Worm (Caenorhabditis elegans) whole organism, L1 larva: ENCODE results near the gene eppl-1.

Experiments
- C16A3.4 ChIP-seq: fragments of 150-350 bp; optimal IDR thresholded peaks from 2 replicates; lab custom pipeline; 2014; ENCODE audit warnings: missing biosample characterization, missing genetic modification characterization
- aha-1 ChIP-seq: fragments of 150-350 bp; optimal IDR thresholded peaks from 2 replicates; lab custom pipeline; 2014; ENCODE audit warnings: missing biosample characterization, missing genetic modification characterization
- alr-1 ChIP-seq: fragments of 200-800 bp; sonication (Bioruptor generic); optimal IDR thresholded peaks from 2 replicates; lab custom pipeline; 2018; ENCODE audit warnings: borderline replicate concordance, mild to moderate bottlenecking, missing genetic modification characterization, missing compliant biosample characterization
- aly-2 ChIP-seq: fragments of 150-350 bp; optimal IDR thresholded peaks from 2 replicates; lab custom pipeline; 2014; ENCODE audit warnings: missing biosample characterization, missing genetic modification characterization
- blmp-1 ChIP-seq: fragments of 150-350 bp; optimal IDR thresholded peaks from 2 replicates; lab custom pipeline; 2014; ENCODE audit warnings: missing biosample characterization, missing genetic modification characterization
- ceh-8 ChIP-seq: fragments of 200-800 bp; sonication (Bioruptor generic); optimal IDR thresholded peaks from 2 replicates; lab custom pipeline; 2018; ENCODE audit warnings: mild to moderate bottlenecking, missing genetic modification characterization, moderate library complexity, missing compliant biosample characterization
- ceh-82 ChIP-seq, 3 experiments: fragments of 150-350 bp in 1 of 3; sonication (generic microtip) in 2 of 3; optimal IDR thresholded peaks; 2 replicates each; lab custom pipeline; 2014 to 2017; ENCODE audit warnings: missing biosample characterization in 3 of 3, missing genetic modification characterization in 3 of 3
- ceh-90 ChIP-seq: sonication (generic microtip); optimal IDR thresholded peaks from 2 replicates; lab custom pipeline; 2016; ENCODE audit warnings: missing genetic modification characterization, missing compliant biosample characterization
- ces-1 ChIP-seq: fragments of 150-350 bp; optimal IDR thresholded peaks from 2 replicates; lab custom pipeline; 2014; ENCODE audit warnings: missing biosample characterization, missing genetic modification reagents, missing genetic modification characterization
- dsc-1 ChIP-seq: sonication (generic microtip); optimal IDR thresholded peaks from 2 replicates; lab custom pipeline; 2016; ENCODE audit warnings: mild to moderate bottlenecking, missing genetic modification characterization, missing compliant biosample characterization
- efl-1 ChIP-seq, 4 experiments: fragments of 150-350 bp; optimal IDR thresholded peaks in 3 of 4; peaks in 1 of 4; 1 replicate in 1 of 4; 2 replicates in 3 of 4; lab custom pipeline; 2014; ENCODE audit warnings: missing biosample characterization in 2 of 4, missing genetic modification characterization in 2 of 4, missing genetic modification reagents in 2 of 4
- elt-2 ChIP-seq: sonication (generic microtip); optimal IDR thresholded peaks from 2 replicates; lab custom pipeline; 2016; ENCODE audit warnings: missing genetic modification characterization, mild to moderate bottlenecking, inconsistent platforms, missing compliant biosample characterization, missing genetic modification reagents
- elt-3 ChIP-seq, 6 experiments: fragments of 150-350 bp in 1 of 6; sonication (generic microtip); optimal IDR thresholded peaks; 2 replicates each; lab custom pipeline; 2017 to 2018; ENCODE audit warnings: missing biosample characterization in 6 of 6, missing genetic modification characterization in 6 of 6, inconsistent platforms in 1 of 6
- fkh-4 ChIP-seq: sonication (generic microtip); optimal IDR thresholded peaks from 2 replicates; lab custom pipeline; 2016; ENCODE audit warnings: missing compliant biosample characterization, missing genetic modification characterization, borderline replicate concordance
- fkh-8 ChIP-seq: sonication (generic microtip); optimal IDR thresholded peaks from 2 replicates; lab custom pipeline; 2016; ENCODE audit warnings: mild to moderate bottlenecking, missing genetic modification characterization, missing compliant biosample characterization
- hlh-4 ChIP-seq: sonication (generic microtip); optimal IDR thresholded peaks from 2 replicates; lab custom pipeline; 2016; ENCODE audit warnings: mild to moderate bottlenecking, missing genetic modification characterization, missing compliant biosample characterization
- hpl-2 ChIP-seq: fragments of 150-350 bp; optimal IDR thresholded peaks from 2 replicates; lab custom pipeline; 2014; ENCODE audit warnings: missing biosample characterization, missing genetic modification reagents, missing genetic modification characterization
- lin-14 ChIP-seq: fragments of 200-800 bp; sonication (Bioruptor generic); optimal IDR thresholded peaks from 2 replicates; lab custom pipeline; 2018; ENCODE audit warnings: mild to moderate bottlenecking, missing genetic modification characterization, moderate library complexity, missing compliant biosample characterization
- lin-15B ChIP-seq: fragments of 150-350 bp; sonication (generic microtip); optimal IDR thresholded peaks from 3 replicates; lab custom pipeline; 2014; ENCODE audit warnings: missing biosample characterization, missing genetic modification characterization
- lin-35 ChIP-seq, 2 experiments: fragments of 150-350 bp; optimal IDR thresholded peaks; 2 replicates each; lab custom pipeline; 2014; ENCODE audit warnings: missing biosample characterization in 2 of 2, missing genetic modification characterization in 2 of 2, missing genetic modification reagents in 2 of 2
- lin-39 ChIP-seq: fragments of 150-350 bp; optimal IDR thresholded peaks from 2 replicates; lab custom pipeline; 2014; ENCODE audit warnings: missing biosample characterization, missing genetic modification reagents, missing genetic modification characterization
- lsy-2 ChIP-seq, 2 experiments: fragments of 150-350 bp; optimal IDR thresholded peaks; 2 replicates each; lab custom pipeline; 2014; ENCODE audit warnings: missing biosample characterization in 2 of 2, missing genetic modification characterization in 2 of 2
- mdl-1 ChIP-seq, 2 experiments: fragments of 150-350 bp; optimal IDR thresholded peaks; 2 replicates each; lab custom pipeline; 2014 to 2017; ENCODE audit warnings: missing biosample characterization in 2 of 2, missing genetic modification characterization in 2 of 2, inconsistent platforms in 1 of 2
- mef-2 ChIP-seq: fragments of 150-350 bp; optimal IDR thresholded peaks from 2 replicates; lab custom pipeline; 2014; ENCODE audit warnings: missing biosample characterization, missing genetic modification characterization
- nhr-12 ChIP-seq: sonication (generic microtip); optimal IDR thresholded peaks from 2 replicates; lab custom pipeline; 2017; ENCODE audit warnings: missing biosample characterization, missing genetic modification characterization
- nhr-19 ChIP-seq: fragments of 200-800 bp; sonication (Bioruptor generic); conservative IDR thresholded peaks from 2 replicates; pipeline ENCODE4 v1.3.6; 2022; ENCODE audit warnings: missing genetic modification characterization, missing compliant biosample characterization
- nhr-20 ChIP-seq: sonication (generic microtip); optimal IDR thresholded peaks from 2 replicates; lab custom pipeline; 2016; ENCODE audit warnings: mild to moderate bottlenecking, missing genetic modification characterization, missing compliant biosample characterization
- nhr-237 ChIP-seq: fragments of 150-350 bp; optimal IDR thresholded peaks from 2 replicates; lab custom pipeline; 2014; ENCODE audit warnings: missing biosample characterization, missing genetic modification characterization
- nhr-71 ChIP-seq: sonication (generic microtip); optimal IDR thresholded peaks from 2 replicates; lab custom pipeline; 2016; ENCODE audit warnings: mild to moderate bottlenecking, missing genetic modification characterization, moderate library complexity, missing compliant biosample characterization
- nhr-90 ChIP-seq: sonication (generic microtip); optimal IDR thresholded peaks from 2 replicates; lab custom pipeline; 2016; ENCODE audit warnings: mild to moderate bottlenecking, missing genetic modification characterization, missing compliant biosample characterization; ENCODE audit not compliant: poor library complexity
- pqm-1 ChIP-seq: sonication (generic microtip); optimal IDR thresholded peaks from 3 replicates; lab custom pipeline; 2017; ENCODE audit warnings: missing biosample characterization, missing genetic modification characterization
- rnt-1 ChIP-seq: sonication (generic microtip); optimal IDR thresholded peaks from 2 replicates; lab custom pipeline; 2016; ENCODE audit warnings: mild to moderate bottlenecking, missing genetic modification characterization, moderate library complexity, missing compliant biosample characterization
- snu-23 ChIP-seq: sonication (generic microtip); optimal IDR thresholded peaks from 2 replicates; lab custom pipeline; 2016; ENCODE audit warnings: missing genetic modification characterization, missing compliant biosample characterization
- sox-4 ChIP-seq: sonication (generic microtip); optimal IDR thresholded peaks from 2 replicates; lab custom pipeline; 2016; ENCODE audit warnings: missing genetic modification characterization, missing compliant biosample characterization
- swsn-7 ChIP-seq: sonication (generic microtip); optimal IDR thresholded peaks from 2 replicates; lab custom pipeline; 2016; ENCODE audit warnings: missing genetic modification characterization, missing compliant biosample characterization
- unc-130 ChIP-seq: fragments of 150-350 bp; optimal IDR thresholded peaks from 2 replicates; lab custom pipeline; 2017; ENCODE audit warnings: missing biosample characterization, missing genetic modification characterization, inconsistent platforms
- unc-62 ChIP-seq: fragments of 150-350 bp; optimal IDR thresholded peaks from 2 replicates; lab custom pipeline; 2014; ENCODE audit warnings: missing biosample characterization, missing genetic modification reagents, missing genetic modification characterization
- vab-15 ChIP-seq: sonication (generic microtip); optimal IDR thresholded peaks from 2 replicates; lab custom pipeline; 2017; ENCODE audit warnings: missing genotype, mild to moderate bottlenecking, missing genetic modification characterization, missing compliant biosample characterization
- ztf-11 ChIP-seq, 2 experiments: sonication (generic microtip); optimal IDR thresholded peaks; 2 replicates each; lab custom pipeline; 2016 to 2017; ENCODE audit warnings: missing genetic modification characterization in 2 of 2, missing biosample characterization in 1 of 2, missing compliant biosample characterization in 1 of 2
- ztf-4 ChIP-seq: fragments of 150-350 bp; optimal IDR thresholded peaks from 2 replicates; lab custom pipeline; 2014; ENCODE audit warnings: missing biosample characterization, missing genetic modification characterization

eppl-1 gene

ce11 chrIV:8476166-8476565 is 24.6 kb upstream of the eppl-1 start:
- peak; percentile 15 for TF ChIP-seq swsn-7 (tag; lab: Kevin White, UChicago)
- TF ChIP-seq snu-23: peak; percentile 36
- no peak for TF ChIP-seq aly-2 (tag; lab: Kevin White, UChicago)
- TF ChIP-seq rnt-1 (tag; lab: Kevin White, UChicago): peak; percentile 84
- no peak for TF ChIP-seq ceh-8 (GFP tag; lab: Kevin White, UChicago)
- peak; percentile 78 for TF ChIP-seq lin-14 (GFP tag; lab: Kevin White, UChicago)
- TF ChIP-seq lsy-2 (tag; optimal IDR thresholded peaks at IDR 0.05; lab: Kevin White, UChicago): peak; percentile 20 to 34
- TF ChIP-seq efl-1 (optimal IDR thresholded peaks at IDR 0.05; lab: Kevin White, UChicago): peak in 1 of 2 experiments; percentile 20
- peak in 1 of 2 experiments; percentile 86 for TF ChIP-seq efl-1 (GFP tag; optimal IDR thresholded peaks at IDR 0.05 in 1 of 2; lab: Kevin White, UChicago)
- TF ChIP-seq nhr-71 (tag; lab: Kevin White, UChicago): peak; percentile 75
- TF ChIP-seq elt-3 (tag; optimal IDR thresholded peaks at IDR 0.05; lab: Kevin White, UChicago): no peak
- TF ChIP-seq mef-2 (tag; lab: Kevin White, UChicago): no peak
- TF ChIP-seq nhr-20 (tag; lab: Kevin White, UChicago): peak; percentile 50
- no peak for TF ChIP-seq hlh-4
- TF ChIP-seq nhr-19 (GFP tag; lab: Robert Waterston, UW): peak; percentile 60
- TF ChIP-seq mdl-1 (tag; optimal IDR thresholded peaks at IDR 0.05; lab: Kevin White, UChicago): peak in 1 of 2 experiments; percentile 17
- TF ChIP-seq dsc-1: peak; percentile 12
- peak; percentile 61 for TF ChIP-seq ztf-4 (tag; lab: Kevin White, UChicago)
- peak; percentile 26 for TF ChIP-seq lin-39 (tag; lab: Kevin White, UChicago)

- TF ChIP-seq rnt-1 (tag; lab: Kevin White, UChicago): peak; percentile 9
- TF ChIP-seq nhr-90 (tag; lab: Kevin White, UChicago): no peak
- no peak for TF ChIP-seq lin-15B (tag; lab: Kevin White, UChicago)
- no peak for TF ChIP-seq vab-15 (tag; lab: Kevin White, UChicago)
- TF ChIP-seq hpl-2 (GFP tag; lab: Kevin White, UChicago): no peak
- TF ChIP-seq sox-4 (tag; lab: Kevin White, UChicago): no peak
- TF ChIP-seq nhr-237 (tag; lab: Kevin White, UChicago): no peak
- peak; percentile 39 for TF ChIP-seq lin-14 (GFP tag; lab: Kevin White, UChicago)
- no peak for TF ChIP-seq ztf-11 (tag; optimal IDR thresholded peaks at IDR 0.05; lab: Kevin White, UChicago)
- peak; percentile 62 for TF ChIP-seq blmp-1 (tag; lab: Kevin White, UChicago)
- no peak for TF ChIP-seq C16A3.4
- TF ChIP-seq unc-130: no peak
- TF ChIP-seq ceh-90 (tag; lab: Kevin White, UChicago): no peak
- no peak for TF ChIP-seq nhr-19 (GFP tag; lab: Robert Waterston, UW)
- TF ChIP-seq fkh-4 (tag; lab: Kevin White, UChicago): no peak
- TF ChIP-seq lin-39 (tag; lab: Kevin White, UChicago): no peak
- peak; percentile 66 for TF ChIP-seq elt-2
- no peak for TF ChIP-seq aha-1 (tag; lab: Kevin White, UChicago)
- TF ChIP-seq alr-1 (tag; lab: Kevin White, UChicago): no peak
- no peak for TF ChIP-seq unc-62
- no peak for TF ChIP-seq efl-1 (optimal IDR thresholded peaks at IDR 0.05; lab: Kevin White, UChicago)
- TF ChIP-seq efl-1 (GFP tag; optimal IDR thresholded peaks at IDR 0.05 in 1 of 2; lab: Kevin White, UChicago): peak in 1 of 2 experiments; percentile 51
- peak; percentile 15 for TF ChIP-seq nhr-71 (tag; lab: Kevin White, UChicago)
- no peak for TF ChIP-seq ceh-82 (tag; optimal IDR thresholded peaks at IDR 0.05; lab: Kevin White, UChicago)
- TF ChIP-seq pqm-1: no peak
- TF ChIP-seq nhr-12 (tag; lab: Kevin White, UChicago): no peak
- no peak for TF ChIP-seq fkh-8
- TF ChIP-seq lin-35 (GFP tag; optimal IDR thresholded peaks at IDR 0.05; lab: Kevin White, UChicago): no peak
- peak in 2 of 6 experiments; percentile 15 to 33 for TF ChIP-seq elt-3 (tag; optimal IDR thresholded peaks at IDR 0.05; lab: Kevin White, UChicago)
- TF ChIP-seq ces-1 (GFP tag; lab: Kevin White, UChicago): no peak
- no peak for TF ChIP-seq nhr-20 (tag; lab: Kevin White, UChicago)
These were observed 23.6 kb upstream of the eppl-1 start for ce11 chrIV:8475030-8475679.
